Worm (Caenorhabditis elegans): ENCODE results near the gene srw-120.
"Not testable (repeated sequence)": the region's sequence is repeated elsewhere in the genome, so short reads cannot be mapped to it uniquely, and the experiment has no call there.

srw-120 gene

ce11 chrV:2976287-2976686, 19.7 kb downstream of the srw-120 start, which contains the start of gene srw-124:
TSS of gene srw-124 (plus strand) at chrV:2976587.
- TF ChIP-seq flt-1 (GFP tag; IDR thresholded peaks at IDR 0.05) (no peak), tra-4 (tag; optimal IDR thresholded peaks at IDR 0.05) (no peak), hmg-4 (GFP tag; optimal IDR thresholded peaks at IDR 0.05) (no peak), tbx-37 (GFP tag; conservative IDR thresholded peaks at IDR 0.05) (no peak), ets-7 (tag; optimal IDR thresholded peaks at IDR 0.05) (no peak), hnd-1 (tag; optimal IDR thresholded peaks at IDR 0.05) (no peak), ama-1 (optimal IDR thresholded peaks at IDR 0.05) (no peak), hmbx-1 (tag; optimal IDR thresholded peaks at IDR 0.05) (no peak), F13C5.2 (tag; optimal IDR thresholded peaks at IDR 0.05) (no peak), sea-1 (GFP tag; conservative IDR thresholded peaks at IDR 0.05) (no peak), tbx-11 (GFP tag; IDR thresholded peaks at IDR 0.05) (no peak), ceh-36 (tag; optimal IDR thresholded peaks at IDR 0.05) (no peak), pes-1 (GFP tag; IDR thresholded peaks at IDR 0.05) (no peak)

- not testable (repeated sequence) for TF ChIP-seq hmbx-1 (tag; optimal IDR thresholded peaks at IDR 0.05); tbx-37 (GFP tag; conservative IDR thresholded peaks at IDR 0.05); F13C5.2 (tag; optimal IDR thresholded peaks at IDR 0.05)
Measured at ce11 chrV:2975285-2975684, 20.7 kb downstream of the srw-120 start, which contains the start of gene srw-123. TSS of gene srw-123 (minus strand) at chrV:2975385.

ce11 chrV:2971307-2971999, 24.6 kb downstream of the srw-120 start, which contains the start of gene srw-129:
TSS of gene srw-129 (plus strand) at chrV:2971949.
- TF ChIP-seq pes-1 (GFP tag; IDR thresholded peaks at IDR 0.05) (no peak), hmbx-1 (tag; optimal IDR thresholded peaks at IDR 0.05) (no peak), F13C5.2 (tag; optimal IDR thresholded peaks at IDR 0.05) (no peak), tra-4 (tag; optimal IDR thresholded peaks at IDR 0.05) (no peak), hmg-4 (GFP tag; optimal IDR thresholded peaks at IDR 0.05) (no peak), sea-1 (GFP tag; conservative IDR thresholded peaks at IDR 0.05) (no peak), ama-1 (optimal IDR thresholded peaks at IDR 0.05) (no peak), hnd-1 (tag; optimal IDR thresholded peaks at IDR 0.05) (no peak), ceh-36 (tag; optimal IDR thresholded peaks at IDR 0.05) (no peak), scrt-1 (GFP tag; IDR thresholded peaks at IDR 0.05) (no peak), aly-1 (tag; optimal IDR thresholded peaks at IDR 0.05) (no peak), ceh-13 (GFP tag; optimal IDR thresholded peaks at IDR 0.05) (no peak), ets-7 (tag; optimal IDR thresholded peaks at IDR 0.05) (no peak), B0310.2 (tag; optimal IDR thresholded peaks at IDR 0.05) (no peak), tbx-37 (GFP tag; conservative IDR thresholded peaks at IDR 0.05) (no peak), tbx-11 (GFP tag; IDR thresholded peaks at IDR 0.05) (no peak), flt-1 (GFP tag; IDR thresholded peaks at IDR 0.05) (no peak)

ce11 chrV:2964786-2965185, 31.2 kb downstream of the srw-120 start, which contains the start of gene srh-88:
TSS of gene srh-88 (minus strand) at chrV:2964886.
- TF ChIP-seq hmbx-1 (tag; optimal IDR thresholded peaks at IDR 0.05) (no peak), hnd-1 (tag; optimal IDR thresholded peaks at IDR 0.05) (no peak), ceh-13 (GFP tag; optimal IDR thresholded peaks at IDR 0.05) (no peak), ama-1 (optimal IDR thresholded peaks at IDR 0.05) (no peak), aly-1 (tag; optimal IDR thresholded peaks at IDR 0.05) (no peak), tra-4 (tag; optimal IDR thresholded peaks at IDR 0.05) (no peak)

- TF ChIP-seq F13C5.2 (tag; optimal IDR thresholded peaks at IDR 0.05): no peak
- TF ChIP-seq hmbx-1 (tag; optimal IDR thresholded peaks at IDR 0.05): no peak
Measured at ce11 chrV:2962960-2963359, 33.0 kb downstream of the srw-120 start, which contains the start of gene srw-138. TSS of gene srw-138 (minus strand) at chrV:2963060.

ce11 chrV:2960894-2961293, 35.1 kb downstream of the srw-120 start, which contains the start of gene srw-144:
TSS of gene srw-144 (minus strand) at chrV:2960994.
- TF ChIP-seq F13C5.2 (tag; optimal IDR thresholded peaks at IDR 0.05) (no peak), aly-1 (tag; optimal IDR thresholded peaks at IDR 0.05) (no peak), hmbx-1 (tag; optimal IDR thresholded peaks at IDR 0.05) (no peak), pes-1 (GFP tag; IDR thresholded peaks at IDR 0.05) (no peak), ceh-13 (GFP tag; optimal IDR thresholded peaks at IDR 0.05) (no peak), hmg-4 (GFP tag; optimal IDR thresholded peaks at IDR 0.05) (no peak), ama-1 (optimal IDR thresholded peaks at IDR 0.05) (no peak), scrt-1 (GFP tag; IDR thresholded peaks at IDR 0.05) (no peak), tbx-11 (GFP tag; IDR thresholded peaks at IDR 0.05) (no peak), tbx-37 (GFP tag; conservative IDR thresholded peaks at IDR 0.05) (no peak), flt-1 (GFP tag; IDR thresholded peaks at IDR 0.05) (no peak), hnd-1 (tag; optimal IDR thresholded peaks at IDR 0.05) (no peak), tra-4 (tag; optimal IDR thresholded peaks at IDR 0.05) (no peak), B0310.2 (tag; optimal IDR thresholded peaks at IDR 0.05) (no peak), sea-1 (GFP tag; conservative IDR thresholded peaks at IDR 0.05) (no peak), ets-7 (tag; optimal IDR thresholded peaks at IDR 0.05) (no peak), ceh-36 (tag; optimal IDR thresholded peaks at IDR 0.05) (no peak)

- TF ChIP-seq sea-1 (GFP tag; conservative IDR thresholded peaks at IDR 0.05): no peak
- TF ChIP-seq scrt-1 (GFP tag; IDR thresholded peaks at IDR 0.05): no peak
- no peak for TF ChIP-seq aly-1 (tag; optimal IDR thresholded peaks at IDR 0.05)
- no peak for TF ChIP-seq ceh-13 (GFP tag; optimal IDR thresholded peaks at IDR 0.05)
- TF ChIP-seq ama-1 (optimal IDR thresholded peaks at IDR 0.05): no peak
- no peak for TF ChIP-seq tbx-11 (GFP tag; IDR thresholded peaks at IDR 0.05)
- TF ChIP-seq hmbx-1 (tag; optimal IDR thresholded peaks at IDR 0.05): no peak
- no peak for TF ChIP-seq tbx-37 (GFP tag; conservative IDR thresholded peaks at IDR 0.05)
- no peak for TF ChIP-seq hnd-1 (tag; optimal IDR thresholded peaks at IDR 0.05)
- TF ChIP-seq B0310.2 (tag; optimal IDR thresholded peaks at IDR 0.05): no peak
- no peak for TF ChIP-seq ceh-36 (tag; optimal IDR thresholded peaks at IDR 0.05)
- TF ChIP-seq hmg-4 (GFP tag; optimal IDR thresholded peaks at IDR 0.05): no peak
- TF ChIP-seq tra-4 (tag; optimal IDR thresholded peaks at IDR 0.05): no peak
- no peak for TF ChIP-seq ets-7 (tag; optimal IDR thresholded peaks at IDR 0.05)
- no peak for TF ChIP-seq flt-1 (GFP tag; IDR thresholded peaks at IDR 0.05)
- TF ChIP-seq F13C5.2 (tag; optimal IDR thresholded peaks at IDR 0.05): no peak
Measured at ce11 chrV:2958202-2958601, 37.8 kb downstream of the srw-120 start, which contains the start of gene srw-142. TSS of gene srw-142 (minus strand) at chrV:2958302.

Data from whole organism, early embryonic.